Worm (Caenorhabditis elegans): Measurements from ENCODE around the gene srr-1.

srr-1 gene

ce11 chrV:13003378-13003777 is 50.2 kb downstream of the srr-1 start (continued):
- TF ChIP-seq lin-15B (tag; optimal IDR thresholded peaks at IDR 0.05), result no peak
- TF ChIP-seq fos-1 (tag; optimal IDR thresholded peaks at IDR 0.05), result no peak
- TF ChIP-seq ceh-20 (GFP tag; IDR thresholded peaks at IDR 0.05), result peak; percentile 78
- no peak for TF ChIP-seq nhr-10 (tag; optimal IDR thresholded peaks at IDR 0.05)
- TF ChIP-seq Y105C5A.15 (GFP tag; IDR thresholded peaks at IDR 0.05), result peak; percentile 85
- TF ChIP-seq hlh-30 (tag; optimal IDR thresholded peaks at IDR 0.05; ENCODE audit: insufficient read depth), result peak; percentile 56
- TF ChIP-seq set-16 (GFP tag; IDR thresholded peaks at IDR 0.05), result no peak
- TF ChIP-seq dmd-9 (GFP tag; IDR thresholded peaks at IDR 0.05), result 0 out of 2 replicates have a peak, but pooled peaks have one; percentile 41
- TF ChIP-seq snpc-4 (tag; optimal IDR thresholded peaks at IDR 0.05), result no peak
- TF ChIP-seq aha-1 (tag), result peak; percentile 42
- peak; percentile 53; the same call in 1 of the 2 replicates for TF ChIP-seq madf-9 (GFP tag; conservative IDR thresholded peaks at IDR 0.05)
- no peak for TF ChIP-seq ama-1 (optimal IDR thresholded peaks at IDR 0.05)
- TF ChIP-seq nhr-76 (tag; optimal IDR thresholded peaks at IDR 0.05), result no peak
- TF ChIP-seq R02D3.7 (tag; optimal IDR thresholded peaks at IDR 0.05), result no peak
- peak; percentile 62 for TF ChIP-seq gei-8 (GFP tag; optimal IDR thresholded peaks at IDR 0.05)
- TF ChIP-seq lir-3 (tag; optimal IDR thresholded peaks at IDR 0.05), result peak; percentile 14
- TF ChIP-seq ZK546.5 (tag; optimal IDR thresholded peaks at IDR 0.05), result no peak
- TF ChIP-seq nhr-77 (tag; optimal IDR thresholded peaks at IDR 0.05), result peak; percentile 63
- TF ChIP-seq nhr-41 (GFP tag; IDR thresholded peaks at IDR 0.05), result peak; percentile 89
- no peak for TF ChIP-seq ztf-11 (tag; optimal IDR thresholded peaks at IDR 0.05)
- peak; percentile 72 for TF ChIP-seq nhr-28 (tag; optimal IDR thresholded peaks at IDR 0.05)
- peak; percentile 75 for TF ChIP-seq lin-1 (GFP tag; IDR thresholded peaks at IDR 0.05)
- peak; percentile 77; the same call in 1 of the 2 replicates for TF ChIP-seq ceh-44 (GFP tag; IDR thresholded peaks at IDR 0.05)
- TF ChIP-seq ceh-32 (tag; optimal IDR thresholded peaks at IDR 0.05; ENCODE audit: poor library complexity), result peak; percentile 25
- peak; percentile 80 for TF ChIP-seq dve-1 (tag; optimal IDR thresholded peaks at IDR 0.05; ENCODE audit: insufficient read depth)
- no peak for TF ChIP-seq lin-29 (GFP tag; IDR thresholded peaks at IDR 0.05)
- TF ChIP-seq zip-11 (GFP tag; IDR thresholded peaks at IDR 0.05), result peak; percentile 80; the same call in 1 of the 2 replicates
- peak; percentile 61 for TF ChIP-seq duxl-1 (tag; optimal IDR thresholded peaks at IDR 0.05; ENCODE audit: poor library complexity)
- TF ChIP-seq zag-1 (tag; optimal IDR thresholded peaks at IDR 0.05), result no peak
- peak; percentile 64 for TF ChIP-seq mxl-3 (GFP tag; optimal IDR thresholded peaks at IDR 0.05)
- TF ChIP-seq Y5F2A.4 (GFP tag; optimal IDR thresholded peaks at IDR 0.05), result peak; percentile 69
- peak; percentile 77 for TF ChIP-seq tra-1 (GFP tag; IDR thresholded peaks at IDR 0.05)
- no peak for TF ChIP-seq lsy-2 (tag; optimal IDR thresholded peaks at IDR 0.05)
- no peak for TF ChIP-seq daf-8 (GFP tag; IDR thresholded peaks at IDR 0.05)
- TF ChIP-seq ctbp-1 (GFP tag; IDR thresholded peaks at IDR 0.05), result peak; percentile 85
- TF ChIP-seq snpc-1.2 (GFP tag; IDR thresholded peaks at IDR 0.05), result peak; percentile 83
- peak; percentile 94 for TF ChIP-seq daf-19 (GFP tag; conservative IDR thresholded peaks at IDR 0.05)
- TF ChIP-seq arid-1 (GFP tag; conservative IDR thresholded peaks at IDR 0.05), result peak; percentile 81
- TF ChIP-seq daf-16 (GFP tag; optimal IDR thresholded peaks at IDR 0.05), result peak; percentile 46 to 88
- TF ChIP-seq daf-16 (tag; optimal IDR thresholded peaks at IDR 0.05), result peak; percentile 65
- peak; percentile 61 for TF ChIP-seq nhr-6 (tag; optimal IDR thresholded peaks at IDR 0.05)
- peak; percentile 65 for TF ChIP-seq F10B5.3 (tag; optimal IDR thresholded peaks at IDR 0.05)
- peak; percentile 86 for TF ChIP-seq spr-3 (GFP tag; optimal IDR thresholded peaks at IDR 0.05)
- peak; percentile 71 for TF ChIP-seq nhr-102 (tag; optimal IDR thresholded peaks at IDR 0.05)
- TF ChIP-seq ces-1 (GFP tag; optimal IDR thresholded peaks at IDR 0.05), result no peak
- TF ChIP-seq sdz-12 (GFP tag; optimal IDR thresholded peaks at IDR 0.05), result no peak
- peak; percentile 84 for TF ChIP-seq lin-38 (GFP tag; IDR thresholded peaks at IDR 0.05)
- TF ChIP-seq mes-2 (tag; optimal IDR thresholded peaks at IDR 0.05; ENCODE audit: poor library complexity, severe bottlenecking), result peak; percentile 76
- peak; percentile 72 for TF ChIP-seq spr-1 (tag; optimal IDR thresholded peaks at IDR 0.05)
- TF ChIP-seq zfp-2 (tag; optimal IDR thresholded peaks at IDR 0.05), result no peak
- TF ChIP-seq nhr-48 (tag; optimal IDR thresholded peaks at IDR 0.05), result peak; percentile 68
- TF ChIP-seq pqm-1 (tag; optimal IDR thresholded peaks at IDR 0.05), result no peak
